Worm (Caenorhabditis elegans): ENCODE results near the gene rpn-2.

Gene rpn-2

ce11 chrIII:6164253-6164971 is 34.6 kb upstream of the rpn-2 start, which contains the start of gene F42A10.9 (continued):
- TF ChIP-seq ces-1 (GFP tag; optimal IDR thresholded peaks at IDR 0.05) = no peak
- peak; percentile 68 for TF ChIP-seq dve-1 (tag; optimal IDR thresholded peaks at IDR 0.05; ENCODE audit: insufficient read depth)
- no peak for TF ChIP-seq nhr-102 (tag; optimal IDR thresholded peaks at IDR 0.05)
- no peak for TF ChIP-seq nhr-76 (tag; optimal IDR thresholded peaks at IDR 0.05)
- no peak for TF ChIP-seq daf-12 (tag; optimal IDR thresholded peaks at IDR 0.05)
- TF ChIP-seq mep-1 (tag; optimal IDR thresholded peaks at IDR 0.05) = peak; percentile 66
- TF ChIP-seq Y105C5A.15 (GFP tag; IDR thresholded peaks at IDR 0.05) = no peak
- TF ChIP-seq php-3 (GFP tag; IDR thresholded peaks at IDR 0.05) = peak; percentile 47; the same call in 1 of the 2 replicates
- peak; percentile 28 for TF ChIP-seq mes-2 (tag; optimal IDR thresholded peaks at IDR 0.05; ENCODE audit: poor library complexity, severe bottlenecking)
- no peak for TF ChIP-seq nhr-42 (GFP tag; IDR thresholded peaks at IDR 0.05)
- TF ChIP-seq lin-38 (GFP tag; IDR thresholded peaks at IDR 0.05) = 0 out of 2 replicates have a peak, but pooled peaks have one; percentile 38
- peak; percentile 5 for TF ChIP-seq nhr-28 (tag; optimal IDR thresholded peaks at IDR 0.05)
- TF ChIP-seq dpl-1 (GFP tag; optimal IDR thresholded peaks at IDR 0.05) = no peak
- no peak for TF ChIP-seq F10B5.3 (tag; optimal IDR thresholded peaks at IDR 0.05)
- no peak for TF ChIP-seq nhr-11 (tag; optimal IDR thresholded peaks at IDR 0.05)
- TF ChIP-seq unc-39 (tag; optimal IDR thresholded peaks at IDR 0.05) = no peak
- TF ChIP-seq R02D3.7 (tag; optimal IDR thresholded peaks at IDR 0.05) = no peak
- peak; percentile 23; the same call in 1 of the 2 replicates for TF ChIP-seq D1046.2 (GFP tag; IDR thresholded peaks at IDR 0.05)
- TF ChIP-seq sdz-12 (GFP tag; optimal IDR thresholded peaks at IDR 0.05) = no peak
- no peak for TF ChIP-seq dmd-6 (GFP tag; IDR thresholded peaks at IDR 0.05)
- TF ChIP-seq ceh-32 (tag; optimal IDR thresholded peaks at IDR 0.05; ENCODE audit: poor library complexity) = no peak
- no peak for TF ChIP-seq attf-4 (tag; optimal IDR thresholded peaks at IDR 0.05)
- no peak for TF ChIP-seq lim-7 (GFP tag; IDR thresholded peaks at IDR 0.05)
- no peak for TF ChIP-seq mdl-1 (tag; optimal IDR thresholded peaks at IDR 0.05)
- no peak for TF ChIP-seq ceh-20 (GFP tag; IDR thresholded peaks at IDR 0.05)
- no peak for TF ChIP-seq pha-4 (GFP tag; IDR thresholded peaks at IDR 0.05)
- no peak for TF ChIP-seq pha-4 (tag; optimal IDR thresholded peaks at IDR 0.05)
- TF ChIP-seq T20F7.1 (GFP tag; optimal IDR thresholded peaks at IDR 0.05) = no peak
- no peak for TF ChIP-seq zfp-2 (tag; optimal IDR thresholded peaks at IDR 0.05)
- TF ChIP-seq spr-3 (GFP tag; optimal IDR thresholded peaks at IDR 0.05) = no peak
- TF ChIP-seq dmd-9 (GFP tag; IDR thresholded peaks at IDR 0.05) = no peak
- no peak for TF ChIP-seq nhr-77 (tag; optimal IDR thresholded peaks at IDR 0.05)
- no peak for TF ChIP-seq fos-1 (tag; optimal IDR thresholded peaks at IDR 0.05)
- no peak for TF ChIP-seq pqm-1 (tag; optimal IDR thresholded peaks at IDR 0.05)
- no peak for TF ChIP-seq nhr-237 (tag; optimal IDR thresholded peaks at IDR 0.05)
- peak in 1 of 2 experiments; percentile 52 for TF ChIP-seq lsy-2 (tag; optimal IDR thresholded peaks at IDR 0.05)
- TF ChIP-seq tra-1 (GFP tag; IDR thresholded peaks at IDR 0.05) = no peak
- 0 out of 2 replicates have a peak, but pooled peaks have one; percentile 26 for TF ChIP-seq arid-1 (GFP tag; conservative IDR thresholded peaks at IDR 0.05)
- no peak for TF ChIP-seq daf-8 (GFP tag; IDR thresholded peaks at IDR 0.05)
- TF ChIP-seq daf-16 (GFP tag; optimal IDR thresholded peaks at IDR 0.05) = peak; percentile 5 to 46
- TF ChIP-seq daf-16 (tag; optimal IDR thresholded peaks at IDR 0.05) = peak; percentile 42
- TF ChIP-seq rbr-2 (tag; optimal IDR thresholded peaks at IDR 0.05) = no peak
- TF ChIP-seq hlh-11 (tag; optimal IDR thresholded peaks at IDR 0.05) = no peak
- peak; percentile 51; the same call in 1 of the 2 replicates for TF ChIP-seq zfp-3 (GFP tag; conservative IDR thresholded peaks at IDR 0.05)
- TF ChIP-seq ceh-82 (tag; optimal IDR thresholded peaks at IDR 0.05) = no peak
- no peak for TF ChIP-seq ztf-7 (tag; optimal IDR thresholded peaks at IDR 0.05)
- TF ChIP-seq unc-62 (GFP tag; optimal IDR thresholded peaks at IDR 0.05 in 1 of 2) = no peak
- TF ChIP-seq unc-62 (tag; optimal IDR thresholded peaks at IDR 0.05) = no peak
- TF ChIP-seq snpc-4 (tag; optimal IDR thresholded peaks at IDR 0.05) = no peak
- TF ChIP-seq ceh-28 (tag; optimal IDR thresholded peaks at IDR 0.05) = peak; percentile 57
- no peak for TF ChIP-seq ceh-62 (tag; optimal IDR thresholded peaks at IDR 0.05)
- no peak for TF ChIP-seq nhr-6 (tag; optimal IDR thresholded peaks at IDR 0.05)

All from whole organism, L4 larva.